Worm (Caenorhabditis elegans): Measurements from ENCODE around the gene F52C12.2.
A peak's percentile ranks its signal among the peaks of the same experiment; 100 is the strongest.

The F52C12.2 gene

ce11 chrIV:1920513-1920912, 32.9 kb upstream of the F52C12.2 start:
- TF ChIP-seq ceh-28 (tag; optimal IDR thresholded peaks at IDR 0.05) (no peak), pqm-1 (tag; optimal IDR thresholded peaks at IDR 0.05) (no peak), fkh-2 (tag; optimal IDR thresholded peaks at IDR 0.05) (no peak), lsy-12 (tag; optimal IDR thresholded peaks at IDR 0.05) (no peak), nhr-12 (tag; optimal IDR thresholded peaks at IDR 0.05) (no peak), nhr-11 (tag; optimal IDR thresholded peaks at IDR 0.05) (no peak), ztf-11 (tag; optimal IDR thresholded peaks at IDR 0.05) (no peak), mml-1 (tag; optimal IDR thresholded peaks at IDR 0.05) (no peak), ama-1 (optimal IDR thresholded peaks at IDR 0.05) (no peak), snpc-4 (tag; optimal IDR thresholded peaks at IDR 0.05) (no peak), ZK546.5 (tag; optimal IDR thresholded peaks at IDR 0.05) (no peak), fos-1 (tag; optimal IDR thresholded peaks at IDR 0.05) (no peak)

ce11 chrIV:1923722-1924121, 29.7 kb upstream of the F52C12.2 start, which contains the start of gene denn-4:
denn-4 (plus strand) TSS chrIV:1924001.
- TF ChIP-seq lin-15B (tag; optimal IDR thresholded peaks at IDR 0.05) (peak; percentile 68), ztf-4 (tag; optimal IDR thresholded peaks at IDR 0.05) (no peak), nhr-25 (tag; optimal IDR thresholded peaks at IDR 0.05) (no peak), snpc-4 (tag; optimal IDR thresholded peaks at IDR 0.05) (no peak), nfya-1 (tag; optimal IDR thresholded peaks at IDR 0.05; ENCODE audit: insufficient read depth) (peak; percentile 5), pha-4 (tag; optimal IDR thresholded peaks at IDR 0.05) (peak; percentile 44)

ce11 chrIV:1924178-1924577, 29.2 kb upstream of the F52C12.2 start:
- TF ChIP-seq fos-1 (tag; optimal IDR thresholded peaks at IDR 0.05) = no peak
- no peak for TF ChIP-seq aly-2 (tag; optimal IDR thresholded peaks at IDR 0.05)

- TF ChIP-seq fkh-10 (GFP tag; optimal IDR thresholded peaks at IDR 0.05) = no peak
- no peak for TF ChIP-seq jun-1 (tag; optimal IDR thresholded peaks at IDR 0.05)
- no peak for TF ChIP-seq ZK546.5 (tag; optimal IDR thresholded peaks at IDR 0.05)
- no peak for TF ChIP-seq nhr-28 (tag; optimal IDR thresholded peaks at IDR 0.05)
- TF ChIP-seq tbx-2 (tag; optimal IDR thresholded peaks at IDR 0.05) = no peak
- no peak for TF ChIP-seq zag-1 (tag; optimal IDR thresholded peaks at IDR 0.05)
- TF ChIP-seq ceh-82 (tag; optimal IDR thresholded peaks at IDR 0.05) = no peak
- TF ChIP-seq nhr-67 (tag; optimal IDR thresholded peaks at IDR 0.05) = no peak
- no peak for TF ChIP-seq ztf-11 (tag; optimal IDR thresholded peaks at IDR 0.05)
- TF ChIP-seq elt-1 (tag; optimal IDR thresholded peaks at IDR 0.05) = no peak
Observed at ce11 chrIV:1945200-1945599, 8.2 kb upstream of the F52C12.2 start.

- TF ChIP-seq ZK546.5 (tag; optimal IDR thresholded peaks at IDR 0.05) (no peak), lin-39 (tag; optimal IDR thresholded peaks at IDR 0.05) (no peak), nhr-76 (tag; optimal IDR thresholded peaks at IDR 0.05) (no peak), ceh-9 (tag; optimal IDR thresholded peaks at IDR 0.05) (no peak), skn-1 (tag; optimal IDR thresholded peaks at IDR 0.05) (no peak), nhr-237 (tag; optimal IDR thresholded peaks at IDR 0.05) (no peak), zag-1 (tag; optimal IDR thresholded peaks at IDR 0.05) (no peak), mml-1 (tag; optimal IDR thresholded peaks at IDR 0.05) (no peak), fkh-10 (GFP tag; optimal IDR thresholded peaks at IDR 0.05) (no peak), sea-2 (GFP tag; optimal IDR thresholded peaks at IDR 0.05) (no peak), unc-62 (GFP tag; optimal IDR thresholded peaks at IDR 0.05) (no peak), unc-39 (tag; optimal IDR thresholded peaks at IDR 0.05) (no peak), ama-1 (optimal IDR thresholded peaks at IDR 0.05) (no peak)
Observed at ce11 chrIV:1947891-1948290, 5.5 kb upstream of the F52C12.2 start, which contains the start of gene tsen-54. tsen-54 (plus strand) TSS chrIV:1948191.

- no peak for TF ChIP-seq unc-39 (tag; optimal IDR thresholded peaks at IDR 0.05)
- TF ChIP-seq ceh-9 (tag; optimal IDR thresholded peaks at IDR 0.05) = no peak
- no peak for TF ChIP-seq pha-4 (tag; optimal IDR thresholded peaks at IDR 0.05)
- no peak for TF ChIP-seq ceh-16 (tag; optimal IDR thresholded peaks at IDR 0.05)
- no peak for TF ChIP-seq ceh-82 (tag; optimal IDR thresholded peaks at IDR 0.05)
- no peak for TF ChIP-seq nhr-23 (tag; optimal IDR thresholded peaks at IDR 0.05)
- no peak for TF ChIP-seq zag-1 (tag; optimal IDR thresholded peaks at IDR 0.05)
- TF ChIP-seq fkh-10 (GFP tag; optimal IDR thresholded peaks at IDR 0.05) = no peak
- no peak for TF ChIP-seq nhr-77 (tag; optimal IDR thresholded peaks at IDR 0.05)
- no peak for TF ChIP-seq hmg-11 (tag; optimal IDR thresholded peaks at IDR 0.05)
- no peak for TF ChIP-seq R02D3.7 (tag; optimal IDR thresholded peaks at IDR 0.05)
- no peak for TF ChIP-seq nhr-67 (tag; optimal IDR thresholded peaks at IDR 0.05)
- TF ChIP-seq elt-1 (tag; optimal IDR thresholded peaks at IDR 0.05) = no peak
Observed at ce11 chrIV:1952312-1952711, 1.1 kb upstream of the F52C12.2 start.
